Worm (Caenorhabditis elegans) whole organism, midembryonic: ENCODE measurements around the gene frh-1.

Experiments
- T22C8.4 ChIP-seq: fragments of 200-800 bp; sonication (Bioruptor generic); IDR thresholded peaks from 2 replicates; pipeline ENCODE4 v1.3.6; 2022; ENCODE audit warnings: missing genetic modification characterization, missing compliant biosample characterization
- med-1 ChIP-seq: sonication (generic microtip); optimal IDR thresholded peaks from 2 replicates; lab custom pipeline; 2017; ENCODE audit warnings: missing genetic modification characterization, mild to moderate bottlenecking, missing compliant biosample characterization, antibody characterized with exemption, missing genetic modification reagents; ENCODE audit not compliant: insufficient read depth
- ref-1 ChIP-seq: fragments of 200-800 bp; sonication (Bioruptor generic); conservative IDR thresholded peaks from 2 replicates; pipeline ENCODE4 v1.3.6; 2022; ENCODE audit warnings: missing genetic modification reagents, missing genetic modification characterization, missing compliant biosample characterization
- ztf-29 ChIP-seq: fragments of 200-800 bp; sonication (Bioruptor generic); IDR thresholded peaks from 2 replicates; pipeline ENCODE4 v1.3.6; 2022; ENCODE audit warnings: missing genetic modification reagents, missing genetic modification characterization, missing compliant biosample characterization

DNA sequence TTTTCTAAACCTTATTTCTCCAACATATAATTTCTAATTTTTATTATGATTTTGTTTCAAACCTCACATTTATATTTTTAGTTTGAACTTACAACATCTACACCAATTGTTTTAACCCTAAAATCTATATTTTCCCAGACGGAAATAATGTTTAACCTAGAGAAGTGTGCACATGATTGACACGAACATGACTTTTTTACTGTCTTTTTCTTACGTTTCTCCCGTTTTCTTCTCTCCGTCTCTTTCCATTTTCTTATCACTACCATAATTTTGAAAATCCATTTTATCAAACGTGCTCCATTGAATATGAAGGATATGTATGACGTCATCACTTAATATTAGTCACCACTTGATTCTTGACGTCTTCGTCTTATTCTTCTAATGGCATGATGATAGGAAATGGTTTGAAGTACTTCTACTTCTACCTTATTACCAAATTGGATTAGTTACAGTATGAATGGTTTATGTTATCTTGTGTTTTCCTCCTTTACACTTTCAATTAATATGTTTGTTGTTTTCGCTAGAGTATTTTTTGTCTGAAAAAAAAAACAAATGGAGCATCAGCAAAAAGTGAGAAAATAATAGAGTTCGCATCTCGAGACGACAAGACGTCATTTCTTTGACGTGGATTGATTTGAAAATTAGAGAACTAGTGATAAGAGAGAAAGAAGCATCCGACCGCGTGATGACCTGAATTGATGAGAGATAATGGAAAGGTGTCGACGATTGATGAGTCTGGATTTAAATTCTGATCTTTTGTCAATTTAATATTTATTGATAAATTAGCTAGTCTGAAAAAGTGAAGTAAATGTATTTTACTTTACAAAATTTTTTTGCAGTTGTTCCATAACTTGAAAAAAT is 14.9 kb downstream of the frh-1 start:
- TF ChIP-seq ztf-29 (GFP tag; lab: Robert Waterston, UW) (no peak), med-1 (no peak), ref-1 (GFP tag; lab: Robert Waterston, UW) (no peak), T22C8.4 (GFP tag; lab: Robert Waterston, UW) (no peak)
